Worm (Caenorhabditis elegans) whole organism, L2 larva: ENCODE measurements around the gene srx-44.
A peak's percentile ranks its signal among the peaks of the same experiment; 100 is the strongest.

Source experiments
- C34F6.9 ChIP-seq: fragments of 150-350 bp; optimal IDR thresholded peaks from 2 replicates; lab custom pipeline; 2014; ENCODE audit warnings: missing biosample characterization, missing genetic modification characterization
- Y55F3AM.14 ChIP-seq: fragments of 200-800 bp; sonication (Bioruptor generic); optimal IDR thresholded peaks from 2 replicates; lab custom pipeline; 2018; ENCODE audit warnings: mild to moderate bottlenecking, missing genetic modification characterization, missing compliant biosample characterization
- alr-1 ChIP-seq: fragments of 150-350 bp; optimal IDR thresholded peaks from 2 replicates; lab custom pipeline; 2014; ENCODE audit warnings: missing biosample characterization, missing genetic modification characterization
- aly-2 ChIP-seq: fragments of 150-350 bp; optimal IDR thresholded peaks from 2 replicates; lab custom pipeline; 2014; ENCODE audit warnings: missing biosample characterization, missing genetic modification characterization
- ama-1 ChIP-seq: fragments of 150-350 bp; optimal IDR thresholded peaks from 2 replicates; lab custom pipeline; 2018; ENCODE audit warnings: inconsistent platforms
- blmp-1 ChIP-seq: sonication (generic microtip); optimal IDR thresholded peaks from 2 replicates; lab custom pipeline; 2017; ENCODE audit warnings: missing genetic modification characterization, mild to moderate bottlenecking, missing compliant biosample characterization, antibody characterized with exemption, moderate library complexity; ENCODE audit not compliant: insufficient read depth
- ceh-82 ChIP-seq: fragments of 150-350 bp; optimal IDR thresholded peaks from 2 replicates; lab custom pipeline; 2014; ENCODE audit warnings: missing biosample characterization, missing genetic modification characterization
- dmd-4 ChIP-seq: sonication (generic microtip); optimal IDR thresholded peaks from 2 replicates; lab custom pipeline; 2017; ENCODE audit warnings: missing biosample characterization, missing genetic modification characterization
- egl-27 ChIP-seq: sonication (generic microtip); optimal IDR thresholded peaks from 3 replicates; lab custom pipeline; 2017; ENCODE audit warnings: missing biosample characterization, missing genetic modification reagents, missing genetic modification characterization
- elt-1 ChIP-seq: fragments of 150-350 bp; optimal IDR thresholded peaks from 2 replicates; lab custom pipeline; 2014; ENCODE audit warnings: missing biosample characterization, missing genetic modification characterization
- elt-3 ChIP-seq: sonication (generic microtip); optimal IDR thresholded peaks from 2 replicates; lab custom pipeline; 2017; ENCODE audit warnings: missing biosample characterization, missing genetic modification characterization
- fos-1 ChIP-seq: fragments of 150-350 bp; optimal IDR thresholded peaks from 2 replicates; lab custom pipeline; 2014; ENCODE audit warnings: missing biosample characterization, missing genetic modification characterization
- lin-13 ChIP-seq: fragments of 150-350 bp; optimal IDR thresholded peaks from 2 replicates; lab custom pipeline; 2014; ENCODE audit warnings: missing biosample characterization, missing genetic modification reagents, missing genetic modification characterization
- lin-39 ChIP-seq: fragments of 150-350 bp; optimal IDR thresholded peaks from 2 replicates; lab custom pipeline; 2014; ENCODE audit warnings: missing biosample characterization, missing genetic modification reagents, missing genetic modification characterization
- lsy-2 ChIP-seq, 2 experiments: fragments of 150-350 bp in 1 of 2; sonication (generic microtip) in 1 of 2; optimal IDR thresholded peaks; 2 replicates each; lab custom pipeline; 2014 to 2017; ENCODE audit warnings: missing biosample characterization in 2 of 2, missing genetic modification characterization in 2 of 2
- mab-5 ChIP-seq: fragments of 150-350 bp; optimal IDR thresholded peaks from 2 replicates; lab custom pipeline; 2014; ENCODE audit warnings: missing biosample characterization, missing genetic modification characterization
- mdl-1 ChIP-seq, 2 experiments: fragments of 150-350 bp in 1 of 2; sonication (generic microtip) in 1 of 2; optimal IDR thresholded peaks; 2 replicates each; lab custom pipeline; 2017; ENCODE audit warnings: missing biosample characterization in 2 of 2, missing genetic modification characterization in 2 of 2
- nhr-11 ChIP-seq: fragments of 150-350 bp; optimal IDR thresholded peaks from 2 replicates; lab custom pipeline; 2014; ENCODE audit warnings: missing biosample characterization, missing genetic modification characterization
- nhr-12 ChIP-seq: fragments of 150-350 bp; optimal IDR thresholded peaks from 2 replicates; lab custom pipeline; 2014; ENCODE audit warnings: missing biosample characterization, missing genetic modification characterization
- nhr-21 ChIP-seq: fragments of 150-350 bp; optimal IDR thresholded peaks from 2 replicates; lab custom pipeline; 2014; ENCODE audit warnings: missing biosample characterization, missing genetic modification characterization
- nhr-237 ChIP-seq: fragments of 150-350 bp; optimal IDR thresholded peaks from 2 replicates; lab custom pipeline; 2014; ENCODE audit warnings: missing biosample characterization, missing genetic modification characterization
- nhr-25 ChIP-seq: fragments of 150-350 bp; sonication (generic microtip); optimal IDR thresholded peaks from 3 replicates; lab custom pipeline; 2014; ENCODE audit warnings: missing biosample characterization, missing genetic modification characterization
- nhr-6 ChIP-seq: fragments of 150-350 bp; optimal IDR thresholded peaks from 2 replicates; lab custom pipeline; 2014; ENCODE audit warnings: missing biosample characterization, missing genetic modification characterization
- nhr-77 ChIP-seq: fragments of 150-350 bp; optimal IDR thresholded peaks from 2 replicates; lab custom pipeline; 2014; ENCODE audit warnings: missing biosample characterization, missing genetic modification characterization
- peb-1 ChIP-seq: fragments of 150-350 bp; optimal IDR thresholded peaks from 2 replicates; lab custom pipeline; 2014; ENCODE audit warnings: missing biosample characterization, missing genetic modification characterization
- sem-4 ChIP-seq: fragments of 150-350 bp; optimal IDR thresholded peaks from 2 replicates; lab custom pipeline; 2014; ENCODE audit warnings: missing biosample characterization, missing genetic modification reagents, missing genetic modification characterization
- sma-3 ChIP-seq: sonication (generic microtip); optimal IDR thresholded peaks from 2 replicates; lab custom pipeline; 2016; ENCODE audit warnings: missing genetic modification reagents, missing genetic modification characterization, missing compliant biosample characterization
- sma-9 ChIP-seq, 2 experiments: fragments of 150-350 bp in 1 of 2; sonication (generic microtip) in 1 of 2; optimal IDR thresholded peaks; 2 replicates each; lab custom pipeline; 2014 to 2016; ENCODE audit warnings: missing genetic modification characterization in 2 of 2, mild to moderate bottlenecking in 1 of 2, missing biosample characterization in 1 of 2, missing compliant biosample characterization in 1 of 2, missing genetic modification reagents in 1 of 2, moderate library complexity in 1 of 2
- snpc-4 ChIP-seq: fragments of 150-350 bp; optimal IDR thresholded peaks from 2 replicates; lab custom pipeline; 2014; ENCODE audit warnings: missing biosample characterization, missing genetic modification characterization
- unc-39 ChIP-seq: fragments of 150-350 bp; optimal IDR thresholded peaks from 2 replicates; lab custom pipeline; 2014; ENCODE audit warnings: missing biosample characterization, missing genetic modification characterization
- unc-55 ChIP-seq: fragments of 150-350 bp; sonication (generic microtip); optimal IDR thresholded peaks from 3 replicates; lab custom pipeline; 2014; ENCODE audit warnings: missing biosample characterization, missing genetic modification reagents, missing genetic modification characterization
- unc-62 ChIP-seq: fragments of 150-350 bp; optimal IDR thresholded peaks from 2 replicates; lab custom pipeline; 2014; ENCODE audit warnings: missing biosample characterization, missing genetic modification reagents, missing genetic modification characterization
- zag-1 ChIP-seq: fragments of 150-350 bp; optimal IDR thresholded peaks from 2 replicates; lab custom pipeline; 2014; ENCODE audit warnings: missing biosample characterization, missing genetic modification characterization
- ztf-1 ChIP-seq: fragments of 200-800 bp; sonication (Bioruptor generic); conservative IDR thresholded peaks from 2 replicates; pipeline ENCODE4 v1.3.6; 2022; ENCODE audit warnings: missing genetic modification characterization, missing compliant biosample characterization
- ztf-11 ChIP-seq: sonication (generic microtip); optimal IDR thresholded peaks from 2 replicates; lab custom pipeline; 2017; ENCODE audit warnings: missing biosample characterization, missing genetic modification characterization
- ztf-4 ChIP-seq: fragments of 150-350 bp; optimal IDR thresholded peaks from 2 replicates; lab custom pipeline; 2014; ENCODE audit warnings: missing biosample characterization, missing genetic modification characterization

srx-44 gene

DNA sequence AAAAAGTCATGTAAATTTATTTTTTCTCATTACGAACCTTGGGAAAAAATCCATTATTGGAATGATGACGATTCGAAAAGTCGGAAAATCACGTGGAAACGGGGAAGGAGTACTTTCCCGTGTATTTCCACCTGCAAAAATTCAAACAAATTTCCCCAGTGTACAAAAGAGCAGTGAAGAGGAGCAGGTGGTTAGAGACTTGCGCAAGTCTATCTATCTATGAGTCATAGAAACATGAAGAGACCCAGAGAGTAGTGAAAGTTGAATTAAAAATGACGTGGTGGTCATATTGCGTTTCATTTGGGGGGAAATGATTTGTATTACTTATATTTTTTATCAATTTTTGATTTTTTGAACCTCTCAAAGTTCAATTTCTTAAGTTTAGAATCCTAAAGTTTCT is 19.7 kb upstream of the srx-44 start, which contains the start of gene nhr-50 (continued):
- TF ChIP-seq nhr-237 (tag; lab: Kevin White, UChicago) = no peak
- TF ChIP-seq elt-3 (tag; lab: Kevin White, UChicago) = no peak
- no peak for TF ChIP-seq Y55F3AM.14 (GFP tag; lab: Kevin White, UChicago)
- peak; percentile 91 for TF ChIP-seq sma-9 (GFP tag; optimal IDR thresholded peaks at IDR 0.05; lab: Kevin White, UChicago)
- TF ChIP-seq sma-9 (tag; optimal IDR thresholded peaks at IDR 0.05; lab: Kevin White, UChicago) = no peak
- no peak for TF ChIP-seq ama-1 (lab: Kevin White, UChicago)
- no peak for TF ChIP-seq nhr-6 (tag; lab: Kevin White, UChicago)
- TF ChIP-seq blmp-1 (tag; lab: Kevin White, UChicago) = peak; percentile 97
- TF ChIP-seq egl-27 (tag; lab: Kevin White, UChicago) = peak; percentile 57
- no peak for TF ChIP-seq dmd-4
- TF ChIP-seq mab-5 (tag; lab: Kevin White, UChicago) = no peak

DNA sequence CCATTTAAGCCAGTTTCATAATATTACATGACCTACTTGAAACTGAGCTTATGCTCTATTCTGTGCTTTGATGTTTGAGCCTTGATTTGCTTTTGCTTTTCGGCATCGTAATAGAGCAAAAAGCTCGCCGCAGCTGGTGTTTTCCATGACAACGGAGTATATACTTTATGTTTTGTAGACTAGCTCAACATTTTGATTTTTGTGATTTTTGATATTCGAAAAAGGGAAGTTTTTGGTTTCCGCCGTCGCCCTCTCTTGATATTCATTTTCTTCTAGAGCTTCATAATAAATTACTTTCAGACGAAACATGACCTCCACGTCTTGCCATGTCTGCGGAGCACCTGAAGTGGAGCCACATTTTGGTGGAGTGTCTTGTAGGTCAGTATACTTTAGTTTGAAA is 17.9 kb upstream of the srx-44 start, which contains the start of gene nhr-63:
TSS of gene nhr-63 (plus strand) at position 301 of the 400 bp plus-strand sequence.
- TF ChIP-seq aly-2 (tag; lab: Kevin White, UChicago) = no peak
- TF ChIP-seq dmd-4 = no peak
- TF ChIP-seq alr-1 (tag; lab: Kevin White, UChicago) = no peak

DNA sequence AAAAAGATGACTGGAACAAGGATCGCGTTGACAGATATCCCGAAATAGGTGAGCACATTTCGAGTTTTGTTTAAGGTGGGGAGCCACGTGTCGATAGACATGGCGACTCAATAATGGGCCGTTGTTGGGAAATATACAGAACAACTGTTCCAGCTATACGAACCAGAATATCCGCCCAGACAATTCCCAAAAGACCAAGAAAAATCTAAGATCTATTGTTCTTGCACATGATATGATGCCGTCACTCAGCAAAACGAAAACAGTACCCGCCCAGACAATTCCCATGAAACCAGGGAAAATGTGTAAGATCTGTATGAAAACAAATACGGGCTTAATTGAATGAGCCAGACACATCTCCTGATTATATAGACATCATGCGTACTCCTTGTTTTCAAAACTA is 12.6 kb upstream of the srx-44 start, which contains the start of gene str-231:
TSS of gene str-231 (minus strand) at position 101 of the 400 bp plus-strand sequence.
- no peak for TF ChIP-seq nhr-21 (tag; lab: Kevin White, UChicago)
- no peak for TF ChIP-seq unc-39 (tag; lab: Kevin White, UChicago)

DNA sequence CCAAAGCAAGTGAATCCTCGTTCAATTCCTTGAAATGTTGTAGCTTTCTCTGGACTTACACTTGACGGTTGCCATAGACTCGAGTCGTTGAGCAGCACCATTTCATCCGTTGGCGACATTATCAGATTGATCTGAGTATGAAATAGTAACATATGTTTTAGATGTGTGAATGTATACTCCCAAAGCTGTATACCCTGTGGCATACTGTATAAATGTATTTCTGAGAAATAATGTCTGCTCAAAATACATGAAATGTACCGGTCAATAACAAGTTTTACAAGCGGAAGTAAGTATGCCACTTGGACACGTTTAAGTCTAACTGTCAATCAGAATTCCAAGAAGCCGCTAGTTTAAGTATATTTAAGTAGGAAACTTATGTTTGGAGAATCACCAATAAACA is 10.6 kb upstream of the srx-44 start, which contains the start of gene str-233:
TSS of gene str-233 (minus strand) at position 101 of the 400 bp plus-strand sequence.
- TF ChIP-seq unc-55 (GFP tag; lab: Kevin White, UChicago) (no peak), ztf-4 (tag; lab: Kevin White, UChicago) (no peak), zag-1 (no peak), nhr-25 (no peak), unc-39 (tag; lab: Kevin White, UChicago) (no peak), nhr-21 (tag; lab: Kevin White, UChicago) (no peak), peb-1 (no peak), nhr-12 (tag; lab: Kevin White, UChicago) (no peak), sem-4 (tag; lab: Kevin White, UChicago) (no peak), nhr-11 (tag; lab: Kevin White, UChicago) (no peak), mab-5 (tag; lab: Kevin White, UChicago) (no peak), ztf-1 (no peak), elt-3 (tag; lab: Kevin White, UChicago) (no peak), snpc-4 (tag; lab: Kevin White, UChicago) (no peak), lin-39 (tag; lab: Kevin White, UChicago) (no peak), lsy-2 (tag; optimal IDR thresholded peaks at IDR 0.05; lab: Kevin White, UChicago) (no peak), mdl-1 (tag; optimal IDR thresholded peaks at IDR 0.05; lab: Kevin White, UChicago) (no peak)

DNA sequence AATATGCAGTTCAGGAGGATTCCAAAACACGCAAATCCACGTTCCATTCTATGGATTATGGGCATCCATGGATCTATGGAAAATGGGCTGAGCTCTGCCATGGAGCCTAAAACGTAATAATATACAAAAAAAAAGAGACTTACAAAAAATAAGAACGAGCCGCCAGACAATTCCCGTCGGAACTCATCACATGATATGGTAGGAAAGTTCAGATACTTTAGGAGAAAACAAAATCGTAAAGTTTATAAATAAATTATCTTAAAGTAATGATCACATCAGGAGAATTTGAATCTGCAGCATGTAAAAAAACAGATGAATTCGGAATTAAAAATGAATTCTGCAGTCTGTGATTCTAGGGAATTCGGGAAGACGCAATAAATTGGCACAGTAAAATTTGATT is 4.5 kb upstream of the srx-44 start, which contains the start of gene str-232:
TSS of gene str-232 (minus strand) at position 101 of the 400 bp plus-strand sequence.
- no peak for TF ChIP-seq nhr-77 (tag; lab: Kevin White, UChicago)
- no peak for TF ChIP-seq nhr-12 (tag; lab: Kevin White, UChicago)
- TF ChIP-seq ceh-82 = no peak
- TF ChIP-seq fos-1 = no peak
- no peak for TF ChIP-seq lin-13 (GFP tag; lab: Kevin White, UChicago)
- TF ChIP-seq C34F6.9 (tag; lab: Kevin White, UChicago) = no peak
- no peak for TF ChIP-seq sma-3 (GFP tag; lab: Kevin White, UChicago)
- no peak for TF ChIP-seq ztf-11
- no peak for TF ChIP-seq dmd-4
- no peak for TF ChIP-seq lin-39 (tag; lab: Kevin White, UChicago)
- no peak for TF ChIP-seq blmp-1 (tag; lab: Kevin White, UChicago)
- TF ChIP-seq zag-1 = no peak
- TF ChIP-seq sma-9 (GFP tag; optimal IDR thresholded peaks at IDR 0.05; lab: Kevin White, UChicago) = no peak
- TF ChIP-seq sma-9 (tag; optimal IDR thresholded peaks at IDR 0.05; lab: Kevin White, UChicago) = no peak
- TF ChIP-seq unc-62 (GFP tag; lab: Kevin White, UChicago) = no peak
- TF ChIP-seq elt-1 (tag; lab: Kevin White, UChicago) = no peak
- TF ChIP-seq ztf-4 (tag; lab: Kevin White, UChicago) = no peak
- TF ChIP-seq ztf-1 = no peak
- TF ChIP-seq, all 48 proteins: peak for 0
